Fruit fly (Drosophila melanogaster) whole organism, wandering third instar larva: ENCODE measurements around the gene Rph.

Experiments
- Abd-B ChIP-seq: fragments of >200 bp; optimal IDR thresholded peaks from 2 replicates; lab custom pipeline; 2017; ENCODE audit warnings: missing biosample characterization, missing genetic modification characterization
- CG32264 ChIP-seq: fragments of 200-800 bp; sonication (Bioruptor generic); optimal IDR thresholded peaks from 2 replicates; lab custom pipeline; 2016; ENCODE audit warnings: missing biosample characterization, missing genetic modification characterization
- CG9705 ChIP-seq: fragments of 200-800 bp; sonication (Bioruptor generic); optimal IDR thresholded peaks from 2 replicates; lab custom pipeline; 2018; ENCODE audit warnings: missing biosample characterization, mild to moderate bottlenecking, missing genetic modification characterization
- CrebA ChIP-seq: fragments of 200-800 bp; sonication (Bioruptor generic); optimal IDR thresholded peaks from 2 replicates; lab custom pipeline; 2016; ENCODE audit warnings: missing biosample characterization, mild to moderate bottlenecking, missing genetic modification characterization, borderline replicate concordance
- Dfd ChIP-seq: fragments of >200 bp; optimal IDR thresholded peaks from 2 replicates; lab custom pipeline; 2017; ENCODE audit warnings: missing biosample characterization, missing genetic modification characterization
- Dif ChIP-seq: fragments of 200-275, 200-300 bp; sonication (Bioruptor generic); optimal IDR thresholded peaks from 2 replicates; lab custom pipeline; 2018; ENCODE audit warnings: missing biosample characterization, missing genetic modification characterization; ENCODE audit not compliant: partially characterized antibody
- GATAd ChIP-seq: sonication (Bioruptor generic); optimal IDR thresholded peaks from 2 replicates; lab custom pipeline; 2016; ENCODE audit warnings: missing biosample characterization, missing genetic modification characterization
- HLH106 ChIP-seq: fragments of 200-800 bp; optimal IDR thresholded peaks from 3 replicates; lab custom pipeline; 2019; ENCODE audit warnings: missing biosample characterization, mild to moderate bottlenecking, missing genetic modification characterization, moderate library complexity
- Hnf4 ChIP-seq: fragments of 200-800 bp; sonication (Bioruptor generic); optimal IDR thresholded peaks from 2 replicates; lab custom pipeline; 2016; ENCODE audit warnings: missing biosample characterization, mild to moderate bottlenecking, missing genetic modification characterization
- Hr78 ChIP-seq: fragments of >200 bp; optimal IDR thresholded peaks from 2 replicates; lab custom pipeline; 2017; ENCODE audit warnings: missing biosample characterization, missing genetic modification characterization
- Hr83 ChIP-seq: fragments of 200-300 bp; sonication (Bioruptor generic); optimal IDR thresholded peaks from 2 replicates; lab custom pipeline; 2016; ENCODE audit warnings: missing biosample characterization, mild to moderate bottlenecking, missing genetic modification characterization, moderate library complexity; ENCODE audit not compliant: poor library complexity, severe bottlenecking
- Jra ChIP-seq: sonication (Bioruptor generic); optimal IDR thresholded peaks from 2 replicates; lab custom pipeline; 2016; ENCODE audit warnings: missing biosample characterization, missing genetic modification characterization
- Myc ChIP-seq: fragments of >200 bp; optimal IDR thresholded peaks from 2 replicates; lab custom pipeline; 2017
- N ChIP-seq: fragments of >200 bp; optimal IDR thresholded peaks from 2 replicates; lab custom pipeline; 2018; ENCODE audit warnings: missing biosample characterization, missing external identifiers, missing genetic modification characterization
- OdsH ChIP-seq: fragments of 200-800 bp; sonication (Bioruptor generic); optimal IDR thresholded peaks from 2 replicates; lab custom pipeline; 2016; ENCODE audit warnings: missing biosample characterization, mild to moderate bottlenecking, missing genetic modification characterization
- Sp1 ChIP-seq: fragments of 200-800 bp; sonication (Bioruptor generic); optimal IDR thresholded peaks from 3 replicates; lab custom pipeline; 2019; ENCODE audit warnings: missing biosample characterization, mild to moderate bottlenecking, missing genetic modification characterization, moderate library complexity
- Vsx2 ChIP-seq: fragments of 200-300, 225-300 bp; sonication (Bioruptor generic); optimal IDR thresholded peaks from 2 replicates; lab custom pipeline; 2018; ENCODE audit warnings: missing biosample characterization, missing genetic modification characterization; ENCODE audit not compliant: partially characterized antibody
- br ChIP-seq: fragments of 200-800 bp; sonication (Bioruptor generic); optimal IDR thresholded peaks from 2 replicates; lab custom pipeline; 2016; ENCODE audit warnings: missing biosample characterization, missing genetic modification characterization
- brk ChIP-seq: fragments of 200-800 bp; sonication (Bioruptor generic); optimal IDR thresholded peaks from 2 replicates; lab custom pipeline; 2016; ENCODE audit warnings: missing biosample characterization, mild to moderate bottlenecking, missing genetic modification characterization
- dl ChIP-seq, 2 experiments: fragments of 175-275, 200-275 bp in 1 of 2; fragments of 200-275 bp in 1 of 2; sonication (Bioruptor generic); optimal IDR thresholded peaks; lab custom pipeline; 2018; ENCODE audit warnings: mild to moderate bottlenecking in 2 of 2, missing biosample characterization in 2 of 2, missing genetic modification characterization in 2 of 2, moderate library complexity in 2 of 2; ENCODE audit not compliant: partially characterized antibody in 2 of 2, insufficient read depth in 1 of 2
- dmrt93B ChIP-seq: fragments of 200-800 bp; sonication (Bioruptor generic); optimal IDR thresholded peaks from 2 replicates; lab custom pipeline; 2018; ENCODE audit warnings: missing biosample characterization, mild to moderate bottlenecking, missing genetic modification characterization
- dsf ChIP-seq: sonication (Bioruptor generic); optimal IDR thresholded peaks from 2 replicates; lab custom pipeline; 2016; ENCODE audit warnings: missing biosample characterization, missing genetic modification characterization, borderline replicate concordance
- ey ChIP-seq: fragments of 200-800 bp; sonication (Bioruptor generic); optimal IDR thresholded peaks from 2 replicates; lab custom pipeline; 2016; ENCODE audit warnings: missing biosample characterization, missing genetic modification characterization
- foxo ChIP-seq, 2 experiments: fragments of 200-800 bp; sonication (Bioruptor generic); optimal IDR thresholded peaks; 2 replicates in 1 of 2; 3 replicates in 1 of 2; lab custom pipeline; 2016 to 2017; ENCODE audit warnings: missing biosample characterization in 2 of 2, missing genetic modification characterization in 2 of 2
- fru ChIP-seq: fragments of 200-800 bp; sonication (Bioruptor generic); optimal IDR thresholded peaks from 3 replicates; lab custom pipeline; 2016; ENCODE audit warnings: missing biosample characterization, mild to moderate bottlenecking, missing genetic modification characterization
- h ChIP-seq: fragments of 200-800 bp; sonication (Bioruptor generic); optimal IDR thresholded peaks from 3 replicates; lab custom pipeline; 2016; ENCODE audit warnings: missing biosample characterization, mild to moderate bottlenecking, missing genetic modification characterization
- jim ChIP-seq: fragments of 175-275, 200-325 bp; sonication (Bioruptor generic); optimal IDR thresholded peaks from 2 replicates; lab custom pipeline; 2016; ENCODE audit warnings: missing biosample characterization, mild to moderate bottlenecking, missing genetic modification characterization
- lola ChIP-seq: fragments of >200 bp; optimal IDR thresholded peaks from 2 replicates; lab custom pipeline; 2017; ENCODE audit warnings: missing biosample characterization, missing genetic modification characterization
- pan ChIP-seq: fragments of >200 bp; optimal IDR thresholded peaks from 2 replicates; lab custom pipeline; 2017
- psq ChIP-seq: fragments of 200-800 bp; sonication (Bioruptor generic); optimal IDR thresholded peaks from 3 replicates; lab custom pipeline; 2017; ENCODE audit warnings: missing biosample characterization, mild to moderate bottlenecking, missing genetic modification characterization, moderate library complexity
- rgr ChIP-seq: fragments of 200-800 bp; sonication (Bioruptor generic); optimal IDR thresholded peaks from 3 replicates; lab custom pipeline; 2016; ENCODE audit warnings: missing biosample characterization, mild to moderate bottlenecking, missing genetic modification characterization
- sage ChIP-seq: fragments of 200-800 bp; sonication (Bioruptor generic); optimal IDR thresholded peaks from 2 replicates; lab custom pipeline; 2016; ENCODE audit warnings: missing biosample characterization, mild to moderate bottlenecking, missing genetic modification characterization
- sv ChIP-seq: fragments of 200-800 bp; sonication (Bioruptor generic); optimal IDR thresholded peaks from 3 replicates; lab custom pipeline; 2016; ENCODE audit warnings: missing biosample characterization, missing genetic modification characterization
- tai ChIP-seq: sonication (Bioruptor generic); optimal IDR thresholded peaks from 2 replicates; lab custom pipeline; 2016; ENCODE audit warnings: missing biosample characterization, missing genetic modification characterization
- usp ChIP-seq: fragments of >200 bp; optimal IDR thresholded peaks from 2 replicates; lab custom pipeline; 2017; ENCODE audit warnings: missing biosample characterization, missing genetic modification characterization
- woc ChIP-seq: sonication (Bioruptor generic); optimal IDR thresholded peaks from 2 replicates; lab custom pipeline; 2016; ENCODE audit warnings: missing biosample characterization, mild to moderate bottlenecking, missing genetic modification characterization

The Rph gene

DNA sequence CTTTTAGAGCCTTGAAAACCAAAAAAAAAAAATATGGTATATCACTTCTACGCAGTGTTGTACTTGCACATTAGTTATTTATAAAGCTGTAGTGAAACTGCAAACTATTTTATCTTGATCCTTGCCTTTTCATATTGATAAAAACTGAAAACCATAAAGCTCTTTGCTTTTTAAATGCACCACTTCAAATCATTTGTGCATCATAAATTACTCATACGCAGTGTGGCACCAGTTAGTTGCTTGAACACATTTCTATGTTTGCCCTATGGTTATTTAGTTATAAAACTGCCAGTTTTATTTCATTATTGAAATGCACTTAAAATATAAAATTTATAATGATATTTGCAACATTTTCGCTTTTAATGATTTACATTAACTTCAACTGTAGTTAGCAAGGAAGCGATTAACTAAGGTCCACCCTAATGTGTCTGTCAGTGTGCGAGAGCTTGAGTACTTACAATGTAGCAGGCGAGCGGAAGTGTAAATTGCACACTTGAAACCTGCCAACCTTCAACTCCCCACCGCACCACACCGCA, 1.4 kb downstream of the Rph start:
- TF ChIP-seq rgr (no peak), woc (GFP tag; lab: Kevin White, UChicago) (no peak), CG9705 (no peak), N (GFP tag; lab: Kevin White, UChicago) (no peak), Hr78 (no peak), Abd-B (GFP tag; lab: Kevin White, UChicago) (no peak)

- TF ChIP-seq sv (GFP tag; lab: Kevin White, UChicago) (no peak), Abd-B (GFP tag; lab: Kevin White, UChicago) (no peak), ey (GFP tag; lab: Kevin White, UChicago) (no peak), Hr78 (no peak), sage (GFP tag; lab: Kevin White, UChicago) (no peak), OdsH (no peak), Hr83 (no peak), HLH106 (tag; lab: Kevin White, UChicago) (no peak), Vsx2 (no peak), GATAd (GFP tag; lab: Kevin White, UChicago) (no peak), Myc (no peak), fru (GFP tag; lab: Kevin White, UChicago) (no peak), N (GFP tag; lab: Kevin White, UChicago) (no peak)
These were observed 5.7 kb downstream of the Rph start for dm6 chrX:10751777-10752176.

DNA sequence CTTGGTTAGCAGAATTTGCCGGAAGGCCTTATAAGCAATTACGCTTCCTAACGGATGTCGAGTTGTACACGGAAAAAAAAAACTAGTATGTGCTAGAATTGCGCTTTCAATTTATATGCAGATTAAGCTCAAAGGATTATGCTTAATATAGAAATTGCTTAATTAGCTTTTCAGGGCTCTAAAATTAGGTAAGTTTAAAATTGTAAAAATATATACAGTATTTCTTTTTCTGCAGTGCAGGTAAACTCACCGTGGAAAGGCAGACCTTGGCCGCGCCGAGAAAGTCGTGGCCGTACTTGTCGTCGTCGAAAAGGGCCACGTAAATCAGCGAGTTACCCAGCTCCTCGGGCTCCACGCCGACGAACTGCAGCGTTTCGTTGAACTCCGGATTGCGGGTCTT, 6.8 kb downstream of the Rph start:
- TF ChIP-seq h, result peak; percentile 3
- no peak for TF ChIP-seq GATAd (GFP tag; lab: Kevin White, UChicago)

DNA sequence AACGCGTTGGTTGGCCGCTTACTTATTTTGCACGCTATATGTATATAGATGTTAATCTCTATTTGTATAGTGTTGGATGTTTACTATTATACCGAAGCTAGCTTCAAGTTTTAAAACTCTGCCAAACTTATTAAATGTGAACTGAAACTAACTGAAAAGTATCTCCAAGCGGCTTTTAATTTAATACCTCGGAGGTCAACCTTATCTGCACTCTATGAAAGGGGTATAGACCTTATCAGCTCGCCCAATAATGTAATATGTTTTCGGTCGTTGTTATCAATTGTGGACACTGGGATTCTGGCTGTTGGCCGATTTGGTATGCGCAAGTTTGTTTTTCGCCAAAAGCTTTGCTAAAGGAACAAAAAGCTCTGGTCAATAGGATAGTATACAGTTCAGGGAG, 8.8 kb downstream of the Rph start:
- TF ChIP-seq pan (lab: Kevin White, UChicago) (no peak), Hnf4 (no peak)

DNA sequence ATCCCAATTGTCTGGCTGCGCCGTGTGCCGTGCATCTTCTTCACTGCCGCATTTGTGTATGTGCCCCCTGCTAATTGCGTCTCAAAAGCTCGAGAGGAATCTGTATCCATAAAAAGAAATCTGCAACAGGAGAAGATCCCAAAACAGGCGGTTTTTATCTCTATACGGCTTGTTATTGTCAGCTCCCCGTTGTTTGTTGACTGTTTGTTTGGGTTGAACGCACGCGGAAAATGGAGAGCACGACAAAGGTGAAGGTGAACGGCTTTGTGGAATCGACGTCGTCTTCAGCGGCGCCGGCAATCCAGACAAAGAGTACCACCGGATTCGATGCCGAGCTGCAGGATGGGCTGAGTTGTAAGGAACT, 11.9 kb downstream of the Rph start:
- TF ChIP-seq psq (GFP tag; lab: Kevin White, UChicago) (no peak), lola (no peak), HLH106 (tag; lab: Kevin White, UChicago) (no peak), dl (GFP tag; optimal IDR thresholded peaks at IDR 0.05; lab: Kevin White, UChicago; ENCODE audit: insufficient read depth in 1 of 2, partially characterized antibody in 2 of 2) (no peak), CG9705 (no peak), Abd-B (GFP tag; lab: Kevin White, UChicago) (no peak), h (no peak), sage (GFP tag; lab: Kevin White, UChicago) (no peak), br (no peak), jim (GFP tag; lab: Kevin White, UChicago) (no peak), tai (GFP tag; lab: Kevin White, UChicago) (no peak), ey (GFP tag; lab: Kevin White, UChicago) (no peak), Vsx2 (no peak), Myc (no peak), CG32264 (GFP tag; lab: Kevin White, UChicago) (no peak), CrebA (GFP tag; lab: Kevin White, UChicago) (no peak), foxo (GFP tag; optimal IDR thresholded peaks at IDR 0.05; lab: Kevin White, UChicago) (no peak), dsf (GFP tag; lab: Kevin White, UChicago) (no peak), pan (lab: Kevin White, UChicago) (no peak), usp (GFP tag; lab: Kevin White, UChicago) (no peak)

DNA sequence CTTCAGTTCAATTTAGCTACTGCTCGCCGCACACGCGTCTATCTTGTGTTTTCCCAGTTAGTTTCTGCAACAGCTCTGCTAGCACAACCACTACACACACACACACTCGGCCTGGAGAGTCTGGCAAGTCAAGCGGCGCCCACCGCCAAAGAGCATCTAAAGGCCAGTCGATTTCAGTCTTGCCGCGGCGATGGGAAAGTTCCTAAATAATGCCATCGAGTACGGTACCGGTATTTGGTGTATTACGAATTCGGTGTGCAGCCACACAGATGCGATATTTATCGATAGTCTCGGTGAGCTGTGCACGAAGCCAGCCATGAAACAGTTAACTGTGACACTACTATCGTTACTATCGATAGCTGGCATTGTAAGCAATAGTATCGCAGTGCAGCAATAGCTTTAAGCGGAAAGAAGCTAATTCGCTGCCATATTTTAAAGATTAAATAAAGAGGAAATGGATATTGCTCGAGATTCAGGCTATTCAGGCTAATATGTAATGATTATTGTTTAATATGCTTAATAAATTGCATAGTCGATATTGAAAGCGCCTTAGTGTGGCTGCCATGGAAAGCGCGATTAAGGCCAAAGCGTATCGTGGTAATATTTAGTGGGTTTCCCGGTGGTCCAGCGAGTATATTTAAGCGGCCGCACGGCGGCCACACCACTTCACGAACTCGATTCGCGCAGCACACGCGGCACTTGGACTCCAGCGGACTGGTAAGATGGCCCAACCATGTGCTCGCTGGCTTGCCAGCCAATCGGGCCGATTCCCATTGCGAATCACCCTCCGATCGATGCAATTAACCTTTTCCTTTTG, 12.5 kb downstream of the Rph start, which contains the start of gene stx:
stx (minus strand) TSS at position 171 of the 817 bp plus-strand sequence.
- TF ChIP-seq foxo (GFP tag; optimal IDR thresholded peaks at IDR 0.05; lab: Kevin White, UChicago), result peak in 1 of 2 experiments; percentile 8
- TF ChIP-seq Dif (GFP tag; lab: Kevin White, UChicago), result peak; percentile 67
- no peak for TF ChIP-seq lola
- TF ChIP-seq Abd-B (GFP tag; lab: Kevin White, UChicago), result no peak
- no peak for TF ChIP-seq tai (GFP tag; lab: Kevin White, UChicago)
- peak; percentile 85 for TF ChIP-seq Hr83
- no peak for TF ChIP-seq ey (GFP tag; lab: Kevin White, UChicago)
- TF ChIP-seq fru (GFP tag; lab: Kevin White, UChicago), result peak; percentile 25
- peak; percentile 37 for TF ChIP-seq jim (GFP tag; lab: Kevin White, UChicago)
- no peak for TF ChIP-seq br
- peak; percentile 66 for TF ChIP-seq Myc
- peak; percentile 71 for TF ChIP-seq woc (GFP tag; lab: Kevin White, UChicago)
- TF ChIP-seq Sp1 (GFP tag; lab: Kevin White, UChicago), result peak; percentile 35
- peak in 1 of 2 experiments; percentile 24 for TF ChIP-seq dl (GFP tag; optimal IDR thresholded peaks at IDR 0.05; lab: Kevin White, UChicago; ENCODE audit: insufficient read depth in 1 of 2, partially characterized antibody in 2 of 2)
- no peak for TF ChIP-seq brk (GFP tag; lab: Kevin White, UChicago)
- TF ChIP-seq Dfd (GFP tag; lab: Kevin White, UChicago), result no peak
- no peak for TF ChIP-seq CrebA (GFP tag; lab: Kevin White, UChicago)
- no peak for TF ChIP-seq GATAd (GFP tag; lab: Kevin White, UChicago)
- no peak for TF ChIP-seq OdsH
- TF ChIP-seq CG9705, result no peak
- no peak for TF ChIP-seq pan (lab: Kevin White, UChicago)
- peak; percentile 17 for TF ChIP-seq rgr
- no peak for TF ChIP-seq dmrt93B (GFP tag; lab: Kevin White, UChicago)
- TF ChIP-seq Jra (GFP tag; lab: Kevin White, UChicago), result peak; percentile 16
